Fruit fly (Drosophila melanogaster) whole organism, embryonic: ENCODE measurements around the gene Usp30.
A peak's percentile ranks its signal among the peaks of the same experiment; 100 is the strongest.

Source experiments
- Antp ChIP-seq: fragments of 200-800 bp; sonication (Bioruptor generic); optimal IDR thresholded peaks from 3 replicates; lab custom pipeline; 2016; ENCODE audit warnings: missing biosample characterization, missing genetic modification characterization
- Bteb2 ChIP-seq: fragments of 200-800 bp; sonication (Bioruptor generic); optimal IDR thresholded peaks from 2 replicates; lab custom pipeline; 2016; ENCODE audit warnings: missing biosample characterization, missing genetic modification characterization
- CG10274 ChIP-seq: fragments of 200-800 bp; sonication (Bioruptor generic); optimal IDR thresholded peaks from 3 replicates; lab custom pipeline; 2017; ENCODE audit warnings: missing biosample characterization, mild to moderate bottlenecking, missing genetic modification characterization
- CG11085 ChIP-seq: fragments of 200-800 bp; sonication (Bioruptor generic); IDR thresholded peaks from 2 replicates; pipeline ENCODE4 v1.3.6; 2022; ENCODE audit warnings: missing biosample characterization, missing genetic modification characterization
- CG13123 ChIP-seq: fragments of 200-800 bp; sonication (Bioruptor generic); optimal IDR thresholded peaks from 2 replicates; lab custom pipeline; 2016; ENCODE audit warnings: missing biosample characterization, missing genetic modification characterization
- CG15514 ChIP-seq: fragments of 200-800 bp; sonication (Bioruptor generic); optimal IDR thresholded peaks from 3 replicates; lab custom pipeline; 2017; ENCODE audit warnings: missing biosample characterization, missing genetic modification characterization, mild to moderate bottlenecking, moderate library complexity, missing genetic modification reagents
- CG15601 ChIP-seq: fragments of 200-800 bp; sonication (Bioruptor generic); optimal IDR thresholded peaks from 3 replicates; lab custom pipeline; 2019; ENCODE audit warnings: missing biosample characterization, mild to moderate bottlenecking, missing genetic modification characterization, moderate library complexity
- CG17802 ChIP-seq: fragments of 200-800 bp; sonication (Bioruptor generic); optimal IDR thresholded peaks from 2 replicates; lab custom pipeline; 2018; ENCODE audit warnings: missing biosample characterization, mild to moderate bottlenecking, missing genetic modification characterization, moderate library complexity
- CG18476 ChIP-seq: fragments of 200-800 bp; sonication (Bioruptor generic); optimal IDR thresholded peaks from 2 replicates; lab custom pipeline; 2016; ENCODE audit warnings: missing biosample characterization, mild to moderate bottlenecking, missing genetic modification characterization
- CG18619 ChIP-seq: fragments of 200-800 bp; sonication (Bioruptor generic); optimal IDR thresholded peaks from 3 replicates; lab custom pipeline; 2017; ENCODE audit warnings: missing biosample characterization, mild to moderate bottlenecking, missing genetic modification characterization
- CG3065 ChIP-seq: fragments of 200-800 bp; sonication (Bioruptor generic); optimal IDR thresholded peaks from 2 replicates; lab custom pipeline; 2016; ENCODE audit warnings: missing biosample characterization, missing genetic modification characterization
- CG31388 ChIP-seq: fragments of 200-800 bp; sonication (Bioruptor generic); optimal IDR thresholded peaks from 2 replicates; lab custom pipeline; 2016; ENCODE audit warnings: missing biosample characterization, missing genetic modification characterization
- CG33213 ChIP-seq: fragments of 200-800 bp; sonication (Bioruptor generic); optimal IDR thresholded peaks from 3 replicates; lab custom pipeline; 2016; ENCODE audit warnings: missing biosample characterization, missing genetic modification characterization
- CG3847 ChIP-seq: fragments of 200-800 bp; sonication (Bioruptor generic); IDR thresholded peaks from 2 replicates; pipeline ENCODE4 v1.3.6; 2022; ENCODE audit warnings: missing biosample characterization, missing genetic modification characterization
- CG4282 ChIP-seq: fragments of 200-800 bp; sonication (Bioruptor generic); optimal IDR thresholded peaks from 2 replicates; lab custom pipeline; 2016; ENCODE audit warnings: missing biosample characterization, missing genetic modification characterization
- CG6854 ChIP-seq: fragments of 200-800 bp; sonication (Bioruptor generic); optimal IDR thresholded peaks from 3 replicates; lab custom pipeline; 2017; ENCODE audit warnings: missing biosample characterization, mild to moderate bottlenecking, missing genetic modification characterization
- CG7271 ChIP-seq: fragments of 200-800 bp; sonication (Bioruptor generic); optimal IDR thresholded peaks from 2 replicates; lab custom pipeline; 2018; ENCODE audit warnings: missing biosample characterization, mild to moderate bottlenecking, missing genetic modification characterization, moderate library complexity
- CG7786 ChIP-seq: fragments of 200-800 bp; sonication (Bioruptor generic); optimal IDR thresholded peaks from 2 replicates; lab custom pipeline; 2016; ENCODE audit warnings: missing biosample characterization, missing genetic modification characterization
- CG8359 ChIP-seq: fragments of 200-800 bp; sonication (Bioruptor generic); optimal IDR thresholded peaks from 2 replicates; lab custom pipeline; 2017; ENCODE audit warnings: missing biosample characterization, mild to moderate bottlenecking, missing genetic modification characterization, borderline replicate concordance
- CG8944 ChIP-seq: fragments of 200-800 bp; sonication (Bioruptor generic); optimal IDR thresholded peaks from 3 replicates; lab custom pipeline; 2016; ENCODE audit warnings: missing biosample characterization, missing genetic modification characterization
- CG9727 ChIP-seq: fragments of 200-800 bp; sonication (Bioruptor generic); optimal IDR thresholded peaks from 3 replicates; lab custom pipeline; 2017; ENCODE audit warnings: missing biosample characterization, mild to moderate bottlenecking, missing genetic modification characterization
- E2f2 ChIP-seq: fragments of 200-800 bp; sonication (Bioruptor generic); IDR thresholded peaks from 2 replicates; pipeline ENCODE4 v1.3.6; 2022; ENCODE audit warnings: missing biosample characterization, missing genetic modification characterization
- HLH4C ChIP-seq: fragments of 200-800 bp; sonication (Bioruptor generic); IDR thresholded peaks from 3 replicates; pipeline ENCODE4 v1.3.6; 2022; ENCODE audit warnings: missing biosample characterization, missing genetic modification characterization; ENCODE audit not compliant: partially characterized antibody
- Hey ChIP-seq: fragments of 200-800 bp; sonication (Bioruptor generic); optimal IDR thresholded peaks from 3 replicates; lab custom pipeline; 2018; ENCODE audit warnings: missing biosample characterization, mild to moderate bottlenecking, missing genetic modification characterization
- Max ChIP-seq: fragments of 200-800 bp; sonication (Bioruptor generic); optimal IDR thresholded peaks from 2 replicates; lab custom pipeline; 2016; ENCODE audit warnings: missing biosample characterization, mild to moderate bottlenecking, missing genetic modification characterization
- NC2β ChIP-seq: fragments of 200-800 bp; sonication (Bioruptor generic); optimal IDR thresholded peaks from 2 replicates; lab custom pipeline; 2016; ENCODE audit warnings: missing biosample characterization, missing genetic modification characterization
- Nf-YA ChIP-seq: fragments of 200-800 bp; sonication (Bioruptor generic); IDR thresholded peaks from 2 replicates; pipeline ENCODE4 v1.3.6; 2022; ENCODE audit warnings: missing biosample characterization, missing genetic modification characterization
- Oli ChIP-seq: fragments of 200-800 bp; sonication (Bioruptor generic); optimal IDR thresholded peaks from 2 replicates; lab custom pipeline; 2018; ENCODE audit warnings: missing biosample characterization, mild to moderate bottlenecking, missing genetic modification characterization, moderate library complexity
- Poxn ChIP-seq: fragments of 200-800 bp; sonication (Bioruptor generic); IDR thresholded peaks from 2 replicates; pipeline ENCODE4 v1.3.6; 2022; ENCODE audit warnings: missing biosample characterization, missing genetic modification characterization
- Ptx1 ChIP-seq: fragments of 200-800 bp; sonication (Bioruptor generic); IDR thresholded peaks from 2 replicates; pipeline ENCODE4 v1.3.6; 2022; ENCODE audit warnings: missing biosample characterization, missing genetic modification characterization
- ab ChIP-seq: fragments of 200-800 bp; sonication (Bioruptor generic); optimal IDR thresholded peaks from 2 replicates; lab custom pipeline; 2016; ENCODE audit warnings: missing biosample characterization, missing genetic modification characterization
- ato ChIP-seq: fragments of 200-800 bp; sonication (Bioruptor generic); IDR thresholded peaks from 2 replicates; pipeline ENCODE4 v1.3.6; 2022; ENCODE audit warnings: missing biosample characterization, missing genetic modification characterization; ENCODE audit not compliant: partially characterized antibody
- ci ChIP-seq: fragments of 200-800 bp; sonication (Bioruptor generic); IDR thresholded peaks from 3 replicates; pipeline ENCODE4 v1.3.6; 2022; ENCODE audit warnings: missing biosample characterization, missing genetic modification characterization
- gem ChIP-seq: fragments of 200-800 bp; sonication (Bioruptor generic); optimal IDR thresholded peaks from 2 replicates; lab custom pipeline; 2019; ENCODE audit warnings: missing biosample characterization, mild to moderate bottlenecking, missing genetic modification characterization, moderate library complexity
- h ChIP-seq: fragments of >200 bp; optimal IDR thresholded peaks from 2 replicates; lab custom pipeline; 2017
- her ChIP-seq: fragments of 200-800 bp; sonication (Bioruptor generic); optimal IDR thresholded peaks from 2 replicates; lab custom pipeline; 2016; ENCODE audit warnings: missing biosample characterization, missing genetic modification characterization
- ken ChIP-seq: fragments of 200-800 bp; sonication (Bioruptor generic); IDR thresholded peaks from 3 replicates; pipeline ENCODE4 v1.3.6; 2022; ENCODE audit warnings: missing biosample characterization, missing genetic modification characterization
- kni ChIP-seq: fragments of 200-800 bp; sonication (Bioruptor generic); optimal IDR thresholded peaks from 3 replicates; lab custom pipeline; 2017; ENCODE audit warnings: mild to moderate bottlenecking, missing biosample characterization, missing genetic modification reagents, missing genetic modification characterization
- nerfin-2 ChIP-seq: fragments of 200-800 bp; sonication (Bioruptor generic); IDR thresholded peaks from 2 replicates; pipeline ENCODE4 v1.3.6; 2022; ENCODE audit warnings: missing biosample characterization, missing genetic modification characterization; ENCODE audit not compliant: partially characterized antibody
- org-1 ChIP-seq: fragments of 200-800 bp; sonication (Bioruptor generic); optimal IDR thresholded peaks from 2 replicates; lab custom pipeline; 2017; ENCODE audit warnings: missing biosample characterization, missing genetic modification characterization
- pb ChIP-seq: fragments of 200-800 bp; sonication (Bioruptor generic); optimal IDR thresholded peaks from 3 replicates; lab custom pipeline; 2016; ENCODE audit warnings: missing biosample characterization, missing genetic modification characterization
- pfk ChIP-seq: fragments of 200-800 bp; sonication (Bioruptor generic); optimal IDR thresholded peaks from 2 replicates; lab custom pipeline; 2018; ENCODE audit warnings: missing biosample characterization, mild to moderate bottlenecking, missing genetic modification characterization, moderate library complexity
- pita ChIP-seq: fragments of 200-800 bp; sonication (Bioruptor generic); optimal IDR thresholded peaks from 2 replicates; lab custom pipeline; 2017; ENCODE audit warnings: missing biosample characterization, mild to moderate bottlenecking, missing genetic modification characterization
- salm ChIP-seq: fragments of 200-800 bp; sonication (Bioruptor generic); optimal IDR thresholded peaks from 2 replicates; lab custom pipeline; 2018; ENCODE audit warnings: missing biosample characterization, mild to moderate bottlenecking, missing genetic modification characterization
- sd ChIP-seq: fragments of 200-800 bp; sonication (Bioruptor generic); optimal IDR thresholded peaks from 3 replicates; lab custom pipeline; 2018; ENCODE audit warnings: missing biosample characterization, mild to moderate bottlenecking, missing genetic modification characterization, moderate library complexity
- sens ChIP-seq: fragments of 200-800 bp; sonication (Bioruptor generic); peaks from one replicate; lab custom pipeline; 2016; ENCODE audit warnings: missing biosample characterization, missing genetic modification characterization
- tna ChIP-seq: fragments of 200-800 bp; sonication (Bioruptor generic); IDR thresholded peaks from 2 replicates; pipeline ENCODE4 v1.3.6; 2022; ENCODE audit warnings: missing biosample characterization, missing genetic modification characterization; ENCODE audit not compliant: partially characterized antibody
- toy ChIP-seq: fragments of 200-800 bp; sonication (Bioruptor generic); IDR thresholded peaks from 2 replicates; pipeline ENCODE4 v1.3.6; 2022; ENCODE audit warnings: missing biosample characterization, missing genetic modification characterization
- zf30C ChIP-seq: fragments of 200-800 bp; sonication (Bioruptor generic); optimal IDR thresholded peaks from 3 replicates; lab custom pipeline; 2018; ENCODE audit warnings: missing biosample characterization, mild to moderate bottlenecking, missing genetic modification characterization

Gene Usp30

DNA sequence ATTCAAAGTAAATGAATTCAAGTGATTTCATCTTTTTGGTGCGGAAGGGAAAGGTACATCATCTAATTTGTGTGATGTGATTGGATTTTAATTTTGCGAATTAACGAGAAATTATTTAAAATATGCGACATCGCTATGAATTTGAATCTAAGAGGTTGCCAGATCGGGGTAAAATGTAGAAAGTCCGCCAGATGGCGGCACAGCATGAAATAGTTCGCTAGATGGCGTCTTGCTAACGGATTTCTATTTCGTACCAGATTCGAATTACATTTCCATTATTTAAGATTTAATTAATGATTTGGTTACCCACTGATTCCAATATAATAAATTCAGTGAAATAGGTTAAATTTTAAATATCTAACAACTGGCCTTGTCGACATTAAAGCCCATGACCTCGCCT lies 3.8 kb upstream of the Usp30 start (continued):
- TF ChIP-seq nerfin-2 (GFP tag; lab: Robert Waterston, UW) (no peak), ato (GFP tag; lab: Robert Waterston, UW) (no peak), CG33213 (GFP tag; lab: Kevin White, UChicago) (peak; percentile 47), CG17802 (tag; lab: Kevin White, UChicago) (no peak), E2f2 (peak; percentile 87), CG13123 (GFP tag; lab: Kevin White, UChicago) (peak; percentile 25), salm (tag; lab: Kevin White, UChicago) (no peak), Hey (no peak), CG8359 (no peak), CG18476 (GFP tag; lab: Kevin White, UChicago) (no peak), Ptx1 (GFP tag; lab: Robert Waterston, UW) (peak; percentile 24; the same call in 1 of the 2 replicates)

DNA sequence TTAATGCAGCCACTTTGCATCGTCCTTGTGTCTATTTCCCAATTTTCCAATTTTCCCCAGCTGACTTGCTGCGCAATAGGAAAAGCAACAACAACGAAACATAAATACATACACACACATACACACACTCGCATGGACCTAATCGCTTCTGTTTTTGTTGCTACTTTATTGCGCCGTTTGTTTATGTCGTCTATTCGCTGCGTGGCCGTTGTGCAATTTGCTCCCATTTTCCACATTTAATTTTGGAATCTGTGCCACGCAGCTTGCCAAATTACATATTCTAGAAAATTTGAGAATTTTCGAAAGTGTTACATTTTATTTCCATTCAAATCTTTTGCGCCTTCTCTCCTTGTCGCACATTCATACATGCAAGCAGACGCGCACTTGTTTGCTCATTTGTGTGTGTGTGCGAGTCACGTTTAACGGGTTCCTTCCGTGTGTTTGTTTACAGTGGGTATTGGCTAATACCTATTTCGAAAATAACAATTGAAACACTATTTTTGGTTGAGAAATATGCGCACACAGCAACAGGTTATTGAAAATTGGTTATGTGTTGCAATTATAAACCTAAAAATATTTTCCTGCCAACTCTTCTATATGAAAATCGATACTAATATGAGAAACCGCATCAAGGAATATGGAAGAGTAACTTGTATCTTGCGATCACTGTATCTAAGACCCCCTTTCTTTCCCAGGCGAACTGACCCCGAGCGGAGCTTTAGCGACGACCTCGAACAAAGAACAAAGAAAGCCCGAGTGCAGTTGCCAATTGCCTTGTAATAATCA lies 745 bp upstream of the Usp30 start:
- TF ChIP-seq pita (GFP tag; lab: Kevin White, UChicago) (no peak), gem (tag; lab: Kevin White, UChicago) (peak; percentile 71), ci (GFP tag; lab: Robert Waterston, UW) (peak; percentile 60; the same call in 2 of the 3 replicates), Antp (peak; percentile 14), HLH4C (GFP tag; lab: Robert Waterston, UW) (no peak), CG18619 (no peak), Nf-YA (GFP tag; lab: Robert Waterston, UW) (no peak), kni (GFP tag; lab: Kevin White, UChicago) (peak; percentile 54), org-1 (GFP tag; lab: Kevin White, UChicago) (peak; percentile 48), tna (GFP tag; lab: Robert Waterston, UW) (no peak), NC2β (no peak), CG6854 (GFP tag; lab: Kevin White, UChicago) (no peak), Poxn (GFP tag; lab: Robert Waterston, UW) (no peak), CG4282 (no peak), zf30C (no peak), CG15601 (peak; percentile 51), pb (GFP tag; lab: Kevin White, UChicago) (no peak), CG15514 (GFP tag; lab: Kevin White, UChicago) (no peak), CG31388 (GFP tag; lab: Kevin White, UChicago) (no peak), CG10274 (no peak), her (peak; percentile 33), h (no peak), CG7786 (GFP tag; lab: Kevin White, UChicago) (peak; percentile 17), Max (peak; percentile 32), sens (peak; percentile 80), CG9727 (peak; percentile 7), ab (GFP tag; lab: Kevin White, UChicago) (no peak), toy (GFP tag; lab: Robert Waterston, UW) (no peak), Oli (tag; lab: Kevin White, UChicago) (peak; percentile 46), Bteb2 (no peak), CG7271 (tag; lab: Kevin White, UChicago) (no peak), pfk (GFP tag; lab: Kevin White, UChicago) (no peak), sd (peak; percentile 64), CG3065 (GFP tag; lab: Kevin White, UChicago) (no peak), CG8944 (GFP tag; lab: Kevin White, UChicago) (peak; percentile 17), ken (GFP tag; lab: Robert Waterston, UW) (no peak), CG3847 (GFP tag; lab: Robert Waterston, UW) (no peak), CG11085 (GFP tag; lab: Robert Waterston, UW) (no peak)
